Worm (Caenorhabditis elegans) whole organism, early embryonic: ENCODE data around the gene plpp-1.2.

ENCODE experiments used
- F13C5.2 ChIP-seq: sonication (generic microtip); optimal IDR thresholded peaks from 2 replicates; lab custom pipeline; 2017; ENCODE audit warnings: mild to moderate bottlenecking, missing genetic modification characterization, inconsistent platforms, missing compliant biosample characterization
- aly-1 ChIP-seq: sonication (generic microtip); optimal IDR thresholded peaks from 2 replicates; lab custom pipeline; 2016; ENCODE audit warnings: missing genetic modification characterization, missing compliant biosample characterization
- ama-1 ChIP-seq: fragments of 150-350 bp; optimal IDR thresholded peaks from 2 replicates; lab custom pipeline; 2014
- ceh-13 ChIP-seq: fragments of 200-800 bp; sonication (Bioruptor generic); optimal IDR thresholded peaks from 2 replicates; lab custom pipeline; 2018; ENCODE audit warnings: mild to moderate bottlenecking, missing genetic modification characterization, missing compliant biosample characterization
- ets-7 ChIP-seq: sonication (generic microtip); optimal IDR thresholded peaks from 2 replicates; lab custom pipeline; 2016; ENCODE audit warnings: missing genotype, missing genetic modification characterization, missing compliant biosample characterization
- flt-1 ChIP-seq: fragments of 200-800 bp; sonication (Bioruptor generic); IDR thresholded peaks from 2 replicates; pipeline ENCODE4 v1.3.6; 2022; ENCODE audit warnings: missing genetic modification characterization, missing compliant biosample characterization
- hnd-1 ChIP-seq: sonication (generic microtip); optimal IDR thresholded peaks from 2 replicates; lab custom pipeline; 2016; ENCODE audit warnings: missing genetic modification characterization, missing compliant biosample characterization
- tra-4 ChIP-seq: sonication (generic microtip); optimal IDR thresholded peaks from 2 replicates; lab custom pipeline; 2017; ENCODE audit warnings: missing genetic modification characterization, missing compliant biosample characterization

ce11 chrII:6513357-6513756 is 28.1 kb downstream of the plpp-1.2 start:
- TF ChIP-seq ama-1 (lab: Kevin White, UChicago) (no peak), flt-1 (GFP tag; lab: Robert Waterston, UW) (no peak), hnd-1 (tag; lab: Kevin White, UChicago) (no peak), tra-4 (tag; lab: Kevin White, UChicago) (no peak), ceh-13 (GFP tag; lab: Kevin White, UChicago) (no peak), ets-7 (no peak), aly-1 (tag; lab: Kevin White, UChicago) (no peak), F13C5.2 (no peak)
